Fruit fly (Drosophila melanogaster) whole organism, embryonic: ENCODE data around the gene Sbf.

Experiments
- Ada2b ChIP-seq: fragments of 200-800 bp; sonication (Bioruptor generic); IDR thresholded peaks from 2 replicates; pipeline ENCODE4 v1.3.6; 2022; ENCODE audit warnings: missing biosample characterization, missing genetic modification characterization
- B-H2 ChIP-seq: fragments of 200-800 bp; sonication (Bioruptor generic); optimal IDR thresholded peaks from 2 replicates; lab custom pipeline; 2018; ENCODE audit warnings: missing biosample characterization, mild to moderate bottlenecking, missing genetic modification characterization
- BtbVII ChIP-seq: fragments of 200-800 bp; sonication (Bioruptor generic); optimal IDR thresholded peaks from 3 replicates; lab custom pipeline; 2017; ENCODE audit warnings: missing biosample characterization, mild to moderate bottlenecking, missing genetic modification characterization
- CG10147 ChIP-seq: fragments of 200-800 bp; sonication (Bioruptor generic); optimal IDR thresholded peaks from 2 replicates; lab custom pipeline; 2019; ENCODE audit warnings: missing biosample characterization, mild to moderate bottlenecking, missing genetic modification characterization, moderate library complexity
- CG10321 ChIP-seq: fragments of 200-800 bp; sonication (Bioruptor generic); IDR thresholded peaks from 2 replicates; pipeline ENCODE4 v1.3.6; 2022; ENCODE audit warnings: missing biosample characterization, missing genetic modification characterization
- CG10543 ChIP-seq: fragments of 200-800 bp; sonication (Bioruptor generic); optimal IDR thresholded peaks from 3 replicates; lab custom pipeline; 2017; ENCODE audit warnings: missing biosample characterization, mild to moderate bottlenecking, missing genetic modification characterization, moderate library complexity
- CG10565 ChIP-seq: fragments of 200-800 bp; sonication (Bioruptor generic); optimal IDR thresholded peaks from 3 replicates; lab custom pipeline; 2016; ENCODE audit warnings: missing biosample characterization, mild to moderate bottlenecking, missing genetic modification characterization
- CG10979 ChIP-seq: fragments of 200-800 bp; sonication (Bioruptor generic); optimal IDR thresholded peaks from 2 replicates; lab custom pipeline; 2018; ENCODE audit warnings: missing biosample characterization, mild to moderate bottlenecking, missing genetic modification characterization, moderate library complexity
- CG11398 ChIP-seq: fragments of 200-800 bp; sonication (Bioruptor generic); optimal IDR thresholded peaks from 2 replicates; lab custom pipeline; 2016; ENCODE audit warnings: missing biosample characterization, missing genetic modification characterization
- CG13123 ChIP-seq: fragments of 200-800 bp; sonication (Bioruptor generic); optimal IDR thresholded peaks from 2 replicates; lab custom pipeline; 2016; ENCODE audit warnings: missing biosample characterization, missing genetic modification characterization
- CG14014 ChIP-seq: fragments of 200-800 bp; sonication (Bioruptor generic); IDR thresholded peaks from 2 replicates; pipeline ENCODE4 v1.3.6; 2022; ENCODE audit warnings: missing biosample characterization, missing genetic modification characterization
- CG14667 ChIP-seq: fragments of 200-800 bp; sonication (Bioruptor generic); IDR thresholded peaks from 2 replicates; pipeline ENCODE4 v1.3.6; 2022; ENCODE audit warnings: missing biosample characterization, missing genetic modification characterization
- CG1603 ChIP-seq: fragments of 200-800 bp; sonication (Bioruptor generic); optimal IDR thresholded peaks from 2 replicates; lab custom pipeline; 2019; ENCODE audit warnings: missing biosample characterization, mild to moderate bottlenecking, missing genetic modification characterization, moderate library complexity
- CG16813 ChIP-seq: fragments of 200-800 bp; sonication (Bioruptor generic); IDR thresholded peaks from 3 replicates; pipeline ENCODE4 v1.3.6; 2022; ENCODE audit warnings: missing biosample characterization, missing genetic modification characterization; ENCODE audit not compliant: partially characterized antibody
- CG32532 ChIP-seq: fragments of 200-800 bp; sonication (Bioruptor generic); IDR thresholded peaks from 2 replicates; pipeline ENCODE4 v1.3.6; 2022; ENCODE audit warnings: missing biosample characterization, missing genetic modification characterization
- CG34224 ChIP-seq: fragments of 200-800 bp; sonication (Bioruptor generic); IDR thresholded peaks from 3 replicates; pipeline ENCODE4 v1.3.6; 2022; ENCODE audit warnings: missing biosample characterization, missing genetic modification characterization; ENCODE audit not compliant: partially characterized antibody
- CG34422 ChIP-seq: fragments of 200-800 bp; sonication (Bioruptor generic); IDR thresholded peaks from 3 replicates; pipeline ENCODE4 v1.3.6; 2022; ENCODE audit warnings: missing biosample characterization, missing genetic modification characterization
- CG3726 ChIP-seq: fragments of 200-800 bp; sonication (Bioruptor generic); IDR thresholded peaks from 3 replicates; pipeline ENCODE4, ENCODE4 v1.3.6; 2022; ENCODE audit warnings: missing biosample characterization, missing genetic modification characterization
- CG3847 ChIP-seq: fragments of 200-800 bp; sonication (Bioruptor generic); IDR thresholded peaks from 2 replicates; pipeline ENCODE4 v1.3.6; 2022; ENCODE audit warnings: missing biosample characterization, missing genetic modification characterization
- CG6654 ChIP-seq: fragments of 200-800 bp; sonication (Bioruptor generic); optimal IDR thresholded peaks from 2 replicates; lab custom pipeline; 2017; ENCODE audit warnings: missing biosample characterization, mild to moderate bottlenecking, missing genetic modification characterization
- CG6689 ChIP-seq: fragments of 200-800 bp; sonication (Bioruptor generic); IDR thresholded peaks from 2 replicates; pipeline ENCODE4 v1.3.6; 2022; ENCODE audit warnings: missing biosample characterization, missing genetic modification characterization
- D ChIP-seq, 2 experiments: fragments of 200-800 bp in 1 of 2; fragments of >200 bp in 1 of 2; sonication (Bioruptor generic) in 1 of 2; optimal IDR thresholded peaks; 2 replicates in 1 of 2; 3 replicates in 1 of 2; lab custom pipeline; 2017; ENCODE audit warnings: mild to moderate bottlenecking in 1 of 2, missing biosample characterization in 1 of 2, missing genetic modification characterization in 1 of 2, missing genetic modification reagents in 1 of 2
- Deaf1 ChIP-seq: fragments of 200-800 bp; optimal IDR thresholded peaks from 3 replicates; lab custom pipeline; 2019; ENCODE audit warnings: missing biosample characterization, mild to moderate bottlenecking, missing genetic modification characterization, moderate library complexity
- Dip2 ChIP-seq: fragments of 200-800 bp; sonication (Bioruptor generic); IDR thresholded peaks from 2 replicates; pipeline ENCODE4 v1.3.6; 2022; ENCODE audit warnings: missing biosample characterization, missing genetic modification characterization
- Ets65A ChIP-seq: fragments of 200-800 bp; sonication (Bioruptor generic); peaks from one replicate; lab custom pipeline; 2016; ENCODE audit warnings: missing biosample characterization, missing genetic modification characterization
- HHEX ChIP-seq: fragments of 200-800 bp; sonication (Bioruptor generic); optimal IDR thresholded peaks from 3 replicates; lab custom pipeline; 2017; ENCODE audit warnings: missing biosample characterization, mild to moderate bottlenecking, missing genetic modification characterization, missing genetic modification reagents
- HLH3B ChIP-seq: fragments of 200-800 bp; sonication (Bioruptor generic); IDR thresholded peaks from 2 replicates; pipeline ENCODE4 v1.3.6; 2022; ENCODE audit warnings: missing biosample characterization, missing genetic modification characterization
- HmgZ ChIP-seq: fragments of 200-800 bp; sonication (Bioruptor generic); optimal IDR thresholded peaks from 2 replicates; lab custom pipeline; 2018; ENCODE audit warnings: missing biosample characterization, mild to moderate bottlenecking, missing genetic modification characterization
- Lpt ChIP-seq: fragments of >200 bp; optimal IDR thresholded peaks from 2 replicates; lab custom pipeline; 2018; ENCODE audit warnings: missing biosample characterization, missing genetic modification characterization
- Med ChIP-seq: fragments of 200-800 bp; sonication (Bioruptor generic); peaks from one replicate; lab custom pipeline; 2016; ENCODE audit warnings: missing biosample characterization, missing genetic modification characterization, mild to moderate bottlenecking, inconsistent platforms, moderate library complexity
- Myb ChIP-seq: fragments of 200-800 bp; sonication (Bioruptor generic); optimal IDR thresholded peaks from 2 replicates; lab custom pipeline; 2016; ENCODE audit warnings: missing biosample characterization, missing genetic modification characterization
- Rx ChIP-seq: fragments of 200-800 bp; sonication (Bioruptor generic); IDR thresholded peaks from 2 replicates; pipeline ENCODE4 v1.3.6; 2022; ENCODE audit warnings: missing biosample characterization, missing genetic modification characterization
- Sin3A ChIP-seq: fragments of >200 bp; optimal IDR thresholded peaks from 2 replicates; lab custom pipeline; 2018
- Stat92E ChIP-seq, 3 experiments: fragments of >200 bp in 2 of 3; fragments of 200-800 bp in 1 of 3; sonication (Bioruptor generic) in 1 of 3; optimal IDR thresholded peaks; 2 replicates each; lab custom pipeline; 2017 to 2019; ENCODE audit warnings: missing biosample characterization in 3 of 3, missing genetic modification characterization in 3 of 3, mild to moderate bottlenecking in 1 of 3, moderate library complexity in 1 of 3
- her ChIP-seq: fragments of 200-800 bp; sonication (Bioruptor generic); optimal IDR thresholded peaks from 2 replicates; lab custom pipeline; 2016; ENCODE audit warnings: missing biosample characterization, missing genetic modification characterization
- hth ChIP-seq: fragments of >200 bp; optimal IDR thresholded peaks from 2 replicates; lab custom pipeline; 2017; ENCODE audit warnings: inconsistent platforms
- insv ChIP-seq, 2 experiments: fragments of 200-800 bp; sonication (Bioruptor generic); optimal IDR thresholded peaks; 3 replicates each; lab custom pipeline; 2016 to 2018; ENCODE audit warnings: missing biosample characterization in 2 of 2, missing genetic modification characterization in 2 of 2
- inv ChIP-seq: fragments of 200-800 bp; sonication (Bioruptor generic); IDR thresholded peaks from 2 replicates; pipeline ENCODE4 v1.3.6; 2022; ENCODE audit warnings: missing biosample characterization, missing genetic modification characterization; ENCODE audit not compliant: partially characterized antibody
- lilli ChIP-seq: fragments of 200-800 bp; sonication (Bioruptor generic); optimal IDR thresholded peaks from 3 replicates; lab custom pipeline; 2016; ENCODE audit warnings: missing biosample characterization, missing genetic modification characterization
- lmd ChIP-seq: fragments of 200-800 bp; sonication (Bioruptor generic); IDR thresholded peaks from 2 replicates; pipeline ENCODE4 v1.3.6; 2022; ENCODE audit warnings: missing biosample characterization, missing genetic modification characterization
- nau ChIP-seq: fragments of 200-800 bp; sonication (Bioruptor generic); optimal IDR thresholded peaks from 3 replicates; lab custom pipeline; 2017; ENCODE audit warnings: missing biosample characterization, mild to moderate bottlenecking, missing genetic modification characterization, missing genetic modification reagents
- nerfin-1 ChIP-seq: fragments of 200-800 bp; sonication (Bioruptor generic); optimal IDR thresholded peaks from 3 replicates; lab custom pipeline; 2019; ENCODE audit warnings: missing biosample characterization, mild to moderate bottlenecking, missing genetic modification characterization, moderate library complexity
- psq ChIP-seq: fragments of 200-800 bp; sonication (Bioruptor generic); optimal IDR thresholded peaks from 2 replicates; lab custom pipeline; 2017; ENCODE audit warnings: missing biosample characterization, missing genetic modification characterization
- tap ChIP-seq: fragments of 200-800 bp; optimal IDR thresholded peaks from 3 replicates; lab custom pipeline; 2019; ENCODE audit warnings: missing biosample characterization, mild to moderate bottlenecking, missing genetic modification characterization, moderate library complexity
- tll ChIP-seq, 2 experiments: fragments of 200-800 bp in 1 of 2; fragments of >200 bp in 1 of 2; sonication (Bioruptor generic) in 1 of 2; optimal IDR thresholded peaks; 2 replicates each; lab custom pipeline; 2017 to 2019; ENCODE audit warnings: missing biosample characterization in 2 of 2, missing genetic modification characterization in 2 of 2, mild to moderate bottlenecking in 1 of 2, moderate library complexity in 1 of 2
- ttk ChIP-seq: fragments of 200-800 bp; sonication (Bioruptor generic); IDR thresholded peaks from 2 replicates; pipeline ENCODE4 v2.1.2; 2022; ENCODE audit warnings: missing biosample characterization, missing genetic modification characterization
- usp ChIP-seq: fragments of >200 bp; optimal IDR thresholded peaks from 2 replicates; lab custom pipeline; 2017; ENCODE audit warnings: missing biosample characterization, missing genetic modification characterization
- vfl ChIP-seq: fragments of 200-800 bp; sonication (Bioruptor generic); optimal IDR thresholded peaks from 2 replicates; lab custom pipeline; 2016; ENCODE audit warnings: missing biosample characterization, missing genetic modification characterization
- vvl ChIP-seq: fragments of 200-800 bp; sonication (Bioruptor generic); IDR thresholded peaks from 2 replicates; pipeline ENCODE4 v1.3.6; 2022; ENCODE audit warnings: missing biosample characterization, missing genetic modification characterization
- yki ChIP-seq: fragments of >200 bp; optimal IDR thresholded peaks from 3 replicates; lab custom pipeline; 2018
- z ChIP-seq: fragments of 200-800 bp; sonication (Bioruptor generic); IDR thresholded peaks from 3 replicates; pipeline ENCODE4 v1.3.6; 2022; ENCODE audit warnings: missing biosample characterization, missing genetic modification characterization

The Sbf gene

DNA sequence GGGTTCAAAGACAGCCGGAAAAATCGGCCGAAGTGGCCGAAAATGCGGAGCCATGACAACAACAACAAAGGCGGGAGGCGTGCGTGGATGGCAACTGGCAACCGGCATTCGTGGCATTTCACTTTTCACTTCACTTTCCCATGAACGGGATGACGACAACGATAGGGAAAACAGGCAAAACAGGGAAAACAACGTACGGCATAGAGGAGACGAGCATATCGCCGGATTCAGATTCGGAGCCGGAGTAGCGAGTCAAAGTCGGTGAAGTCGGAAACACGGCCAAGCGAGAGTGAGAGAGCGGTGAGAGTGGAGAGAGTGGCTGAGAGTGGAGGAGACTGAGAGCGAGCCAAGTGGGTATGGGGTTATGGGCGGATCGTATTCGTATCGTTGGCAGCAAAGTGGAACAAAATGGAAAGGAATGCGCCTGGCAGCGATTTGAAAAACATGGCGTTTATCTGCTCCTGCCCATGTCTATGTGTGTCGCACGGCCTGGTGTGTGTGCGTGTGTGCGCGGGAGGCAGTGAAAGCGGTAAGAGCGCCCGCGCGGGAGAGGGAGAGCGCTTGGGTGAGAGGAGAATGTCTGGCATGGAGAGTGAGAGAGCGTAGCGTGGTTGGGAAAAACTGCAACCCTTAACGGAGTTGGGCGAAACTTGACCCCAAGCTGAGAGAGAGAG, 23.3 kb downstream of the Sbf start (continued):
- TF ChIP-seq inv (GFP tag; lab: Robert Waterston, UW) (no peak), Ada2b (GFP tag; lab: Robert Waterston, UW) (no peak), Stat92E (GFP tag; optimal IDR thresholded peaks at IDR 0.05; lab: Kevin White, UChicago) (no peak), usp (no peak), yki (lab: Kevin White, UChicago) (peak; percentile 97), CG34224 (GFP tag; lab: Robert Waterston, UW) (peak; percentile 51; the same call in 1 of the 3 replicates), Deaf1 (tag; lab: Kevin White, UChicago) (peak; percentile 61), vfl (GFP tag; lab: Kevin White, UChicago) (no peak), nau (no peak), HLH3B (GFP tag; lab: Robert Waterston, UW) (no peak), CG10147 (GFP tag; lab: Kevin White, UChicago) (no peak), Ets65A (no peak), hth (lab: Kevin White, UChicago) (no peak), HHEX (no peak), Sin3A (no peak), CG3847 (no peak), B-H2 (GFP tag; lab: Kevin White, UChicago) (no peak), vvl (GFP tag; lab: Robert Waterston, UW) (no peak), CG16813 (GFP tag; lab: Robert Waterston, UW) (peak; percentile 36; the same call in 1 of the 3 replicates), CG6689 (GFP tag; lab: Robert Waterston, UW) (no peak), Med (GFP tag; lab: Kevin White, UChicago) (peak; percentile 78), nerfin-1 (tag; lab: Kevin White, UChicago) (peak; percentile 63), CG10565 (GFP tag; lab: Kevin White, UChicago) (no peak), BtbVII (no peak), CG1603 (tag; lab: Kevin White, UChicago) (peak; percentile 9), CG34422 (GFP tag; lab: Robert Waterston, UW) (peak; percentile 26; the same call in 1 of the 3 replicates), Dip2 (GFP tag; lab: Robert Waterston, UW) (no peak), CG10543 (GFP tag; lab: Kevin White, UChicago) (no peak), z (GFP tag; lab: Robert Waterston, UW) (0 out of 3 replicates have a peak, but pooled peaks have one; percentile 45), CG11398 (GFP tag; lab: Kevin White, UChicago) (no peak), her (peak; percentile 10), lilli (GFP tag; lab: Kevin White, UChicago) (no peak), D (optimal IDR thresholded peaks at IDR 0.05; lab: Kevin White, UChicago) (peak; percentile 70), D (GFP tag; optimal IDR thresholded peaks at IDR 0.05; lab: Kevin White, UChicago) (no peak), Myb (GFP tag; lab: Kevin White, UChicago) (no peak), HmgZ (tag; lab: Kevin White, UChicago) (no peak), tll (GFP tag; optimal IDR thresholded peaks at IDR 0.05; lab: Kevin White, UChicago) (peak in 1 of 2 experiments; percentile 74), CG32532 (GFP tag; lab: Robert Waterston, UW) (0 out of 2 replicates have a peak, but pooled peaks have one; percentile 28), CG10321 (no peak), CG14014 (GFP tag; lab: Robert Waterston, UW) (no peak), CG13123 (GFP tag; lab: Kevin White, UChicago) (no peak), insv (GFP tag; optimal IDR thresholded peaks at IDR 0.05; lab: Kevin White, UChicago) (peak in 1 of 2 experiments; percentile 34), lmd (no peak), ttk (no peak), psq (no peak), Lpt (no peak), tap (tag; lab: Kevin White, UChicago) (no peak), CG10979 (tag; lab: Kevin White, UChicago) (no peak), Rx (no peak), CG6654 (GFP tag; lab: Kevin White, UChicago) (no peak), CG14667 (no peak), CG3726 (GFP tag; lab: Robert Waterston, UW) (no peak)
